Fruit fly (Drosophila melanogaster) whole organism, adult: Measurements from ENCODE around the gene tth.

Experiments used
- CG12768 ChIP-seq: fragments of 200-800 bp; sonication (Bioruptor generic); optimal IDR thresholded peaks from 2 replicates; lab custom pipeline; 2017; ENCODE audit warnings: missing biosample characterization, missing genetic modification characterization, mild to moderate bottlenecking, moderate library complexity, missing genetic modification reagents
- CG1620 ChIP-seq: fragments of 200-800 bp; sonication (Bioruptor generic); optimal IDR thresholded peaks from 2 replicates; lab custom pipeline; 2016; ENCODE audit warnings: missing biosample characterization, missing genetic modification characterization
- CG33017 ChIP-seq: fragments of 200-800 bp; sonication (Bioruptor generic); optimal IDR thresholded peaks from 2 replicates; lab custom pipeline; 2018; ENCODE audit warnings: missing biosample characterization, mild to moderate bottlenecking, missing genetic modification characterization, moderate library complexity
- Clk ChIP-seq: fragments of 200-800 bp; sonication (Bioruptor generic); optimal IDR thresholded peaks from 2 replicates; lab custom pipeline; 2017; ENCODE audit warnings: missing biosample characterization, missing genetic modification characterization
- Crg-1 ChIP-seq: fragments of 200-800 bp; sonication (Bioruptor generic); optimal IDR thresholded peaks from 2 replicates; lab custom pipeline; 2016; ENCODE audit warnings: missing biosample characterization, missing genetic modification characterization
- Hr96 ChIP-seq: fragments of 200-800 bp; sonication (Bioruptor generic); optimal IDR thresholded peaks from 2 replicates; lab custom pipeline; 2016; ENCODE audit warnings: missing biosample characterization, missing genetic modification characterization
- Mnt ChIP-seq: fragments of 200-800 bp; sonication (Bioruptor generic); optimal IDR thresholded peaks from 2 replicates; lab custom pipeline; 2016; ENCODE audit warnings: missing biosample characterization, mild to moderate bottlenecking, missing genetic modification characterization
- bab1 ChIP-seq: fragments of 200-800 bp; sonication (Bioruptor generic); optimal IDR thresholded peaks from 3 replicates; lab custom pipeline; 2019; ENCODE audit warnings: missing biosample characterization, mild to moderate bottlenecking, missing genetic modification characterization, moderate library complexity
- cic ChIP-seq: fragments of 200-800 bp; sonication (Bioruptor generic); optimal IDR thresholded peaks from 2 replicates; lab custom pipeline; 2017; ENCODE audit warnings: missing biosample characterization, mild to moderate bottlenecking, missing genetic modification characterization, moderate library complexity
- cnc ChIP-seq, 2 experiments: fragments of >200 bp; optimal IDR thresholded peaks; 2 replicates each; lab custom pipeline; 2017
- ovo ChIP-seq: fragments of 200-800 bp; sonication (Bioruptor generic); optimal IDR thresholded peaks from 2 replicates; lab custom pipeline; 2016; ENCODE audit warnings: missing biosample characterization, missing genetic modification characterization
- pad ChIP-seq: fragments of 200-800 bp; sonication (Bioruptor generic); optimal IDR thresholded peaks from 3 replicates; lab custom pipeline; 2017; ENCODE audit warnings: missing biosample characterization, missing genetic modification characterization, mild to moderate bottlenecking, moderate library complexity, missing genetic modification reagents
- tj ChIP-seq: fragments of 200-800 bp; sonication (Bioruptor generic); optimal IDR thresholded peaks from 3 replicates; lab custom pipeline; 2017; ENCODE audit warnings: missing biosample characterization, mild to moderate bottlenecking, missing genetic modification characterization, moderate library complexity
- toe ChIP-seq: fragments of 200-800 bp; sonication (Bioruptor generic); optimal IDR thresholded peaks from 2 replicates; lab custom pipeline; 2016; ENCODE audit warnings: missing biosample characterization, missing genetic modification characterization

dm6 chrX:13629414-13629813 lies 13.0 kb upstream of the tth start:
- TF ChIP-seq Clk (GFP tag; lab: Kevin White, UChicago) = no peak
- no peak for TF ChIP-seq toe (GFP tag; lab: Kevin White, UChicago)
- TF ChIP-seq CG12768 = no peak
- TF ChIP-seq Crg-1 = no peak
- no peak for TF ChIP-seq cnc (optimal IDR thresholded peaks at IDR 0.05; lab: Kevin White, UChicago)
- TF ChIP-seq Mnt = no peak
- TF ChIP-seq bab1 (GFP tag; lab: Kevin White, UChicago) = no peak
- no peak for TF ChIP-seq pad (GFP tag; lab: Kevin White, UChicago)
- TF ChIP-seq CG33017 = no peak
- TF ChIP-seq cic (GFP tag; lab: Kevin White, UChicago) = no peak
- no peak for TF ChIP-seq Hr96 (GFP tag; lab: Kevin White, UChicago)
- no peak for TF ChIP-seq ovo (GFP tag; lab: Kevin White, UChicago)
- no peak for TF ChIP-seq CG1620
- TF ChIP-seq tj (GFP tag; lab: Kevin White, UChicago) = no peak
